Worm (Caenorhabditis elegans) whole organism, late embryonic: ENCODE data around the gene aex-3.

Source experiments
- C08G9.2 ChIP-seq: sonication (generic microtip); optimal IDR thresholded peaks from 2 replicates; lab custom pipeline; 2016; ENCODE audit warnings: mild to moderate bottlenecking, missing genetic modification characterization, moderate library complexity, missing compliant biosample characterization
- C38D4.7 ChIP-seq: fragments of 200-800 bp; sonication (Bioruptor generic); optimal IDR thresholded peaks from 2 replicates; lab custom pipeline; 2018; ENCODE audit warnings: mild to moderate bottlenecking, missing genetic modification characterization, moderate library complexity, missing compliant biosample characterization
- F13H6.1 ChIP-seq: sonication (generic microtip); optimal IDR thresholded peaks from 2 replicates; lab custom pipeline; 2016; ENCODE audit warnings: missing genetic modification characterization, missing compliant biosample characterization
- K09A11.1 ChIP-seq: sonication (generic microtip); optimal IDR thresholded peaks from 2 replicates; lab custom pipeline; 2017; ENCODE audit warnings: antibody characterized with exemption, mild to moderate bottlenecking, missing genetic modification characterization, missing compliant biosample characterization; ENCODE audit not compliant: insufficient read depth
- T23F11.4 ChIP-seq: fragments of 200-800 bp; sonication (Bioruptor generic); optimal IDR thresholded peaks from 2 replicates; lab custom pipeline; 2018; ENCODE audit warnings: mild to moderate bottlenecking, missing genetic modification characterization, missing compliant biosample characterization
- Y22D7AL.16 ChIP-seq: sonication (generic microtip); optimal IDR thresholded peaks from 2 replicates; lab custom pipeline; 2016; ENCODE audit warnings: missing genetic modification characterization, missing compliant biosample characterization
- ahr-1 ChIP-seq: sonication (generic microtip); optimal IDR thresholded peaks from 2 replicates; lab custom pipeline; 2016; ENCODE audit warnings: missing genetic modification characterization, missing compliant biosample characterization
- ceh-14 ChIP-seq: sonication (generic microtip); optimal IDR thresholded peaks from 2 replicates; lab custom pipeline; 2016; ENCODE audit warnings: missing genotype, missing genetic modification characterization, missing compliant biosample characterization
- ceh-2 ChIP-seq: sonication (generic microtip); optimal IDR thresholded peaks from 2 replicates; lab custom pipeline; 2016; ENCODE audit warnings: missing genotype, missing genetic modification characterization, missing compliant biosample characterization
- ceh-22 ChIP-seq: sonication (generic microtip); optimal IDR thresholded peaks from 2 replicates; lab custom pipeline; 2017; ENCODE audit warnings: missing biosample characterization, missing genetic modification characterization
- ceh-24 ChIP-seq: sonication (generic microtip); optimal IDR thresholded peaks from 2 replicates; lab custom pipeline; 2016; ENCODE audit warnings: mild to moderate bottlenecking, missing genetic modification characterization, missing compliant biosample characterization
- ceh-30 ChIP-seq: fragments of 150-350 bp; optimal IDR thresholded peaks from 2 replicates; lab custom pipeline; 2014; ENCODE audit warnings: missing biosample characterization, missing genetic modification characterization
- ceh-31 ChIP-seq: sonication (generic microtip); optimal IDR thresholded peaks from 2 replicates; lab custom pipeline; 2016; ENCODE audit warnings: missing genetic modification characterization, missing compliant biosample characterization
- ceh-34 ChIP-seq: sonication (generic microtip); optimal IDR thresholded peaks from 2 replicates; lab custom pipeline; 2016; ENCODE audit warnings: mild to moderate bottlenecking, missing genetic modification characterization, missing compliant biosample characterization
- ceh-48 ChIP-seq: sonication (generic microtip); optimal IDR thresholded peaks from 2 replicates; lab custom pipeline; 2016; ENCODE audit warnings: missing genetic modification characterization, inconsistent platforms, missing compliant biosample characterization
- ceh-6 ChIP-seq: fragments of 200-800 bp; sonication (Bioruptor generic); optimal IDR thresholded peaks from 2 replicates; lab custom pipeline; 2018; ENCODE audit warnings: mild to moderate bottlenecking, missing genetic modification characterization, missing compliant biosample characterization
- che-1 ChIP-seq: sonication (generic microtip); optimal IDR thresholded peaks from 2 replicates; lab custom pipeline; 2016; ENCODE audit warnings: mild to moderate bottlenecking, missing genetic modification characterization, missing compliant biosample characterization
- dmd-4 ChIP-seq: sonication (generic microtip); optimal IDR thresholded peaks from 2 replicates; lab custom pipeline; 2016; ENCODE audit warnings: borderline replicate concordance, missing genetic modification characterization, missing compliant biosample characterization
- dve-1 ChIP-seq: sonication (generic microtip); optimal IDR thresholded peaks from 2 replicates; lab custom pipeline; 2017; ENCODE audit warnings: antibody characterized with exemption, mild to moderate bottlenecking, missing genetic modification characterization, missing compliant biosample characterization
- elt-2 ChIP-seq: sonication (generic microtip); optimal IDR thresholded peaks from 2 replicates; lab custom pipeline; 2016; ENCODE audit warnings: missing genetic modification reagents, missing genetic modification characterization, missing compliant biosample characterization
- elt-4 ChIP-seq: sonication (generic microtip); optimal IDR thresholded peaks from 2 replicates; lab custom pipeline; 2016; ENCODE audit warnings: missing genetic modification characterization, missing compliant biosample characterization
- ets-4 ChIP-seq: sonication (generic microtip); optimal IDR thresholded peaks from 2 replicates; lab custom pipeline; 2016; ENCODE audit warnings: missing genetic modification characterization, missing compliant biosample characterization
- eyg-1 ChIP-seq: sonication (generic microtip); optimal IDR thresholded peaks from 2 replicates; lab custom pipeline; 2016; ENCODE audit warnings: missing genotype, missing genetic modification characterization, missing compliant biosample characterization
- fax-1 ChIP-seq: sonication (generic microtip); optimal IDR thresholded peaks from 2 replicates; lab custom pipeline; 2016; ENCODE audit warnings: missing genotype, missing genetic modification characterization, missing compliant biosample characterization
- fkh-10 ChIP-seq: fragments of 150-350 bp; optimal IDR thresholded peaks from 2 replicates; lab custom pipeline; 2014; ENCODE audit warnings: missing biosample characterization, missing genetic modification reagents, missing genetic modification characterization
- fkh-6 ChIP-seq: sonication (generic microtip); optimal IDR thresholded peaks from 2 replicates; lab custom pipeline; 2016; ENCODE audit warnings: missing genetic modification characterization, missing compliant biosample characterization
- hlh-13 ChIP-seq: fragments of 200-800 bp; sonication (Bioruptor generic); optimal IDR thresholded peaks from 2 replicates; lab custom pipeline; 2018; ENCODE audit warnings: mild to moderate bottlenecking, missing genetic modification characterization, missing compliant biosample characterization
- hlh-15 ChIP-seq: sonication (generic microtip); optimal IDR thresholded peaks from 2 replicates; lab custom pipeline; 2016; ENCODE audit warnings: missing genetic modification characterization, missing compliant biosample characterization
- hlh-30 ChIP-seq: sonication (generic microtip); optimal IDR thresholded peaks from 2 replicates; lab custom pipeline; 2017; ENCODE audit warnings: antibody characterized with exemption, missing genetic modification characterization, missing compliant biosample characterization; ENCODE audit not compliant: insufficient read depth
- hlh-6 ChIP-seq: sonication (generic microtip); optimal IDR thresholded peaks from 2 replicates; lab custom pipeline; 2016; ENCODE audit warnings: missing genotype, missing genetic modification characterization, missing compliant biosample characterization
- lin-11 ChIP-seq: fragments of 200-800 bp; sonication (Bioruptor generic); optimal IDR thresholded peaks from 2 replicates; lab custom pipeline; 2018; ENCODE audit warnings: mild to moderate bottlenecking, missing genetic modification characterization, missing compliant biosample characterization
- madf-2 ChIP-seq: sonication (generic microtip); optimal IDR thresholded peaks from 2 replicates; lab custom pipeline; 2017; ENCODE audit warnings: missing genetic modification characterization, missing compliant biosample characterization
- mec-3 ChIP-seq: sonication (generic microtip); optimal IDR thresholded peaks from 2 replicates; lab custom pipeline; 2016; ENCODE audit warnings: borderline replicate concordance, missing genetic modification characterization, missing compliant biosample characterization
- nfya-1 ChIP-seq: sonication (generic microtip); optimal IDR thresholded peaks from 2 replicates; lab custom pipeline; 2017; ENCODE audit warnings: missing genetic modification characterization, mild to moderate bottlenecking, missing compliant biosample characterization, antibody characterized with exemption, moderate library complexity
- npax-4 ChIP-seq: sonication (generic microtip); optimal IDR thresholded peaks from 2 replicates; lab custom pipeline; 2016; ENCODE audit warnings: missing genetic modification characterization, missing compliant biosample characterization
- odd-2 ChIP-seq: sonication (generic microtip); optimal IDR thresholded peaks from 2 replicates; lab custom pipeline; 2017; ENCODE audit warnings: antibody characterized with exemption, mild to moderate bottlenecking, missing genetic modification characterization, missing compliant biosample characterization
- pat-9 ChIP-seq: fragments of 200-800 bp; sonication (Bioruptor generic); optimal IDR thresholded peaks from 2 replicates; lab custom pipeline; 2018; ENCODE audit warnings: mild to moderate bottlenecking, missing genetic modification characterization, moderate library complexity, missing compliant biosample characterization
- pax-1 ChIP-seq: fragments of 150-350 bp; optimal IDR thresholded peaks from 2 replicates; lab custom pipeline; 2014; ENCODE audit warnings: missing biosample characterization, missing genetic modification characterization
- pha-2 ChIP-seq: sonication (generic microtip); optimal IDR thresholded peaks from 2 replicates; lab custom pipeline; 2017; ENCODE audit warnings: mild to moderate bottlenecking, missing genetic modification characterization, missing compliant biosample characterization
- pha-4 ChIP-seq: fragments of 150-350 bp; optimal IDR thresholded peaks from 2 replicates; lab custom pipeline; 2018; ENCODE audit warnings: missing biosample characterization, missing genetic modification reagents, missing genetic modification characterization
- pros-1 ChIP-seq: fragments of 150-350 bp; optimal IDR thresholded peaks from 2 replicates; lab custom pipeline; 2014; ENCODE audit warnings: missing biosample characterization, missing genetic modification reagents, missing genetic modification characterization
- ref-2 ChIP-seq: sonication (generic microtip); optimal IDR thresholded peaks from 2 replicates; lab custom pipeline; 2016; ENCODE audit warnings: missing genetic modification characterization, missing compliant biosample characterization
- rnt-1 ChIP-seq: sonication (generic microtip); optimal IDR thresholded peaks from 2 replicates; lab custom pipeline; 2016; ENCODE audit warnings: missing genetic modification characterization, missing compliant biosample characterization
- sdc-2 ChIP-seq: sonication (generic microtip); optimal IDR thresholded peaks from 2 replicates; lab custom pipeline; 2016; ENCODE audit warnings: missing genotype, missing genetic modification characterization, missing compliant biosample characterization
- sox-2 ChIP-seq: fragments of 200-800 bp; sonication (Bioruptor generic); IDR thresholded peaks from 2 replicates; pipeline ENCODE4 v1.3.6; 2022; ENCODE audit warnings: missing genetic modification reagents, missing genetic modification characterization, missing compliant biosample characterization
- sox-4 ChIP-seq: sonication (generic microtip); optimal IDR thresholded peaks from 2 replicates; lab custom pipeline; 2017; ENCODE audit warnings: mild to moderate bottlenecking, missing genetic modification characterization, inconsistent platforms, missing compliant biosample characterization
- tbx-7 ChIP-seq: sonication (generic microtip); optimal IDR thresholded peaks from 2 replicates; lab custom pipeline; 2016; ENCODE audit warnings: missing genotype, missing genetic modification characterization, missing compliant biosample characterization
- ttx-3 ChIP-seq: sonication (generic microtip); optimal IDR thresholded peaks from 2 replicates; lab custom pipeline; 2016; ENCODE audit warnings: missing genetic modification reagents, missing genetic modification characterization, missing compliant biosample characterization
- unc-55 ChIP-seq: sonication (generic microtip); optimal IDR thresholded peaks from 2 replicates; lab custom pipeline; 2017; ENCODE audit warnings: missing biosample characterization, missing genetic modification reagents, missing genetic modification characterization
- ztf-16 ChIP-seq: sonication (generic microtip); optimal IDR thresholded peaks from 2 replicates; lab custom pipeline; 2017; ENCODE audit warnings: missing genetic modification characterization, missing compliant biosample characterization

The aex-3 gene

ce11 chrX:759634-760033 is at the start of gene aex-3:
Gene aex-3 (minus strand): TSS chrX:759734.
- TF ChIP-seq che-1 (no peak), nfya-1 (tag; lab: Kevin White, UChicago) (no peak), elt-4 (tag; lab: Kevin White, UChicago) (no peak), hlh-13 (GFP tag; lab: Kevin White, UChicago) (no peak), hlh-15 (tag; lab: Kevin White, UChicago) (no peak), sdc-2 (tag; lab: Kevin White, UChicago) (no peak)

- TF ChIP-seq sox-4 (tag; lab: Kevin White, UChicago) (peak; percentile 49), dve-1 (tag; lab: Kevin White, UChicago) (peak; percentile 96), C38D4.7 (GFP tag; lab: Kevin White, UChicago) (no peak), ahr-1 (tag; lab: Kevin White, UChicago) (peak; percentile 68), ceh-31 (tag; lab: Kevin White, UChicago) (peak; percentile 96), ceh-48 (peak; percentile 75), madf-2 (tag; lab: Kevin White, UChicago) (peak; percentile 46), pha-4 (tag; lab: Kevin White, UChicago) (no peak), hlh-30 (tag; lab: Kevin White, UChicago) (peak; percentile 72), pha-2 (peak; percentile 64), sdc-2 (tag; lab: Kevin White, UChicago) (peak; percentile 100), sox-2 (GFP tag; lab: Robert Waterston, UW) (peak; percentile 74), lin-11 (tag; lab: Kevin White, UChicago) (peak; percentile 8), ceh-24 (tag; lab: Kevin White, UChicago) (no peak), Y22D7AL.16 (tag; lab: Kevin White, UChicago) (no peak), ets-4 (tag; lab: Kevin White, UChicago) (peak; percentile 66), ttx-3 (peak; percentile 67), npax-4 (no peak), fkh-10 (GFP tag; lab: Kevin White, UChicago) (peak; percentile 26), rnt-1 (tag; lab: Kevin White, UChicago) (peak; percentile 95), fax-1 (tag; lab: Kevin White, UChicago) (peak; percentile 36), dmd-4 (tag; lab: Kevin White, UChicago) (peak; percentile 57), eyg-1 (tag; lab: Kevin White, UChicago) (peak; percentile 75), che-1 (no peak), ztf-16 (tag; lab: Kevin White, UChicago) (peak; percentile 86), elt-2 (tag; lab: Kevin White, UChicago) (peak; percentile 87), C08G9.2 (peak; percentile 57), fkh-6 (tag; lab: Kevin White, UChicago) (peak; percentile 18), elt-4 (tag; lab: Kevin White, UChicago) (no peak), ceh-6 (GFP tag; lab: Kevin White, UChicago) (peak; percentile 40), hlh-13 (GFP tag; lab: Kevin White, UChicago) (peak; percentile 37), pros-1 (tag; lab: Kevin White, UChicago) (peak; percentile 80), ceh-22 (tag; lab: Kevin White, UChicago) (no peak), ceh-30 (tag; lab: Kevin White, UChicago) (peak; percentile 82), F13H6.1 (tag; lab: Kevin White, UChicago) (peak; percentile 47), ref-2 (tag; lab: Kevin White, UChicago) (peak; percentile 96), tbx-7 (tag; lab: Kevin White, UChicago) (peak; percentile 54), ceh-14 (tag; lab: Kevin White, UChicago) (peak; percentile 71), nfya-1 (tag; lab: Kevin White, UChicago) (peak; percentile 95), ceh-34 (tag; lab: Kevin White, UChicago) (peak; percentile 95), mec-3 (tag; lab: Kevin White, UChicago) (no peak), ceh-2 (tag; lab: Kevin White, UChicago) (peak; percentile 91), K09A11.1 (tag; lab: Kevin White, UChicago) (peak; percentile 84), unc-55 (GFP tag; lab: Kevin White, UChicago) (peak; percentile 55), T23F11.4 (GFP tag; lab: Kevin White, UChicago) (peak; percentile 19), pax-1 (peak; percentile 96), odd-2 (no peak), hlh-6 (tag; lab: Kevin White, UChicago) (no peak), pat-9 (tag; lab: Kevin White, UChicago) (peak; percentile 38)
These were observed 47.0 kb upstream of the aex-3 start for ce11 chrX:806515-806914.
